Worm (Caenorhabditis elegans): ENCODE data around the gene str-228.

ce11 chrV:3549553-3549952 lies 39.6 kb downstream of the str-228 start, which contains the start of gene sri-21:
- no peak for TF ChIP-seq blmp-1 (tag; optimal IDR thresholded peaks at IDR 0.05)
- TF ChIP-seq pqm-1 (tag; optimal IDR thresholded peaks at IDR 0.05) = no peak
- no peak for TF ChIP-seq efl-1 (optimal IDR thresholded peaks at IDR 0.05)
- no peak for TF ChIP-seq efl-1 (GFP tag; optimal IDR thresholded peaks at IDR 0.05 in 1 of 2)
- no peak for TF ChIP-seq ama-1 (optimal IDR thresholded peaks at IDR 0.05)
- no peak for TF ChIP-seq lsy-2 (tag; optimal IDR thresholded peaks at IDR 0.05)
- no peak for TF ChIP-seq skn-1 (tag; optimal IDR thresholded peaks at IDR 0.05)
- no peak for TF ChIP-seq zag-1 (tag; optimal IDR thresholded peaks at IDR 0.05)
- no peak for TF ChIP-seq C16A3.4 (tag; optimal IDR thresholded peaks at IDR 0.05)
- TF ChIP-seq pag-3 (tag; optimal IDR thresholded peaks at IDR 0.05; ENCODE audit: borderline replicate concordance, insufficient read depth) = no peak
- TF ChIP-seq swsn-7 (tag; optimal IDR thresholded peaks at IDR 0.05) = no peak
- no peak for TF ChIP-seq sptf-1 (tag; optimal IDR thresholded peaks at IDR 0.05)

Data from whole organism, L1 larva.